Worm (Caenorhabditis elegans) whole organism, late embryonic: Measurements from ENCODE around the gene B0513.4.
A peak's percentile ranks its signal among the peaks of the same experiment; 100 is the strongest.

Experiments used
- C38D4.7 ChIP-seq: fragments of 200-800 bp; sonication (Bioruptor generic); optimal IDR thresholded peaks from 2 replicates; lab custom pipeline; 2018; ENCODE audit warnings: mild to moderate bottlenecking, missing genetic modification characterization, moderate library complexity, missing compliant biosample characterization
- F13H6.1 ChIP-seq: sonication (generic microtip); optimal IDR thresholded peaks from 2 replicates; lab custom pipeline; 2016; ENCODE audit warnings: missing genetic modification characterization, missing compliant biosample characterization
- K09A11.1 ChIP-seq: sonication (generic microtip); optimal IDR thresholded peaks from 2 replicates; lab custom pipeline; 2017; ENCODE audit warnings: antibody characterized with exemption, mild to moderate bottlenecking, missing genetic modification characterization, missing compliant biosample characterization; ENCODE audit not compliant: insufficient read depth
- Y22D7AL.16 ChIP-seq: sonication (generic microtip); optimal IDR thresholded peaks from 2 replicates; lab custom pipeline; 2016; ENCODE audit warnings: missing genetic modification characterization, missing compliant biosample characterization
- ceh-18 ChIP-seq: sonication (generic microtip); optimal IDR thresholded peaks from 2 replicates; lab custom pipeline; 2016; ENCODE audit warnings: missing genetic modification characterization, missing compliant biosample characterization
- ceh-19 ChIP-seq: fragments of 200-800 bp; sonication (Bioruptor generic); optimal IDR thresholded peaks from 2 replicates; lab custom pipeline; 2018; ENCODE audit warnings: mild to moderate bottlenecking, missing genetic modification characterization, missing compliant biosample characterization
- ceh-30 ChIP-seq: fragments of 150-350 bp; optimal IDR thresholded peaks from 2 replicates; lab custom pipeline; 2014; ENCODE audit warnings: missing biosample characterization, missing genetic modification characterization
- ceh-34 ChIP-seq: sonication (generic microtip); optimal IDR thresholded peaks from 2 replicates; lab custom pipeline; 2016; ENCODE audit warnings: mild to moderate bottlenecking, missing genetic modification characterization, missing compliant biosample characterization
- ceh-48 ChIP-seq: sonication (generic microtip); optimal IDR thresholded peaks from 2 replicates; lab custom pipeline; 2016; ENCODE audit warnings: missing genetic modification characterization, inconsistent platforms, missing compliant biosample characterization
- che-1 ChIP-seq: sonication (generic microtip); optimal IDR thresholded peaks from 2 replicates; lab custom pipeline; 2016; ENCODE audit warnings: mild to moderate bottlenecking, missing genetic modification characterization, missing compliant biosample characterization
- fax-1 ChIP-seq: sonication (generic microtip); optimal IDR thresholded peaks from 2 replicates; lab custom pipeline; 2016; ENCODE audit warnings: missing genotype, missing genetic modification characterization, missing compliant biosample characterization
- hlh-13 ChIP-seq: fragments of 200-800 bp; sonication (Bioruptor generic); optimal IDR thresholded peaks from 2 replicates; lab custom pipeline; 2018; ENCODE audit warnings: mild to moderate bottlenecking, missing genetic modification characterization, missing compliant biosample characterization
- hlh-30 ChIP-seq: sonication (generic microtip); optimal IDR thresholded peaks from 2 replicates; lab custom pipeline; 2017; ENCODE audit warnings: antibody characterized with exemption, missing genetic modification characterization, missing compliant biosample characterization; ENCODE audit not compliant: insufficient read depth
- hlh-6 ChIP-seq: sonication (generic microtip); optimal IDR thresholded peaks from 2 replicates; lab custom pipeline; 2016; ENCODE audit warnings: missing genotype, missing genetic modification characterization, missing compliant biosample characterization
- hlh-8 ChIP-seq: sonication (generic microtip); optimal IDR thresholded peaks from 2 replicates; lab custom pipeline; 2016; ENCODE audit warnings: missing genotype, missing genetic modification characterization, missing compliant biosample characterization
- lim-6 ChIP-seq: sonication (generic microtip); optimal IDR thresholded peaks from 2 replicates; lab custom pipeline; 2016; ENCODE audit warnings: missing genetic modification characterization, missing compliant biosample characterization
- lin-11 ChIP-seq: fragments of 200-800 bp; sonication (Bioruptor generic); optimal IDR thresholded peaks from 2 replicates; lab custom pipeline; 2018; ENCODE audit warnings: mild to moderate bottlenecking, missing genetic modification characterization, missing compliant biosample characterization
- madf-2 ChIP-seq: sonication (generic microtip); optimal IDR thresholded peaks from 2 replicates; lab custom pipeline; 2017; ENCODE audit warnings: missing genetic modification characterization, missing compliant biosample characterization
- nfya-1 ChIP-seq: sonication (generic microtip); optimal IDR thresholded peaks from 2 replicates; lab custom pipeline; 2017; ENCODE audit warnings: missing genetic modification characterization, mild to moderate bottlenecking, missing compliant biosample characterization, antibody characterized with exemption, moderate library complexity
- nhr-11 ChIP-seq: fragments of 150-350 bp; optimal IDR thresholded peaks from 2 replicates; lab custom pipeline; 2014; ENCODE audit warnings: missing biosample characterization, missing genetic modification characterization
- odd-2 ChIP-seq: sonication (generic microtip); optimal IDR thresholded peaks from 2 replicates; lab custom pipeline; 2017; ENCODE audit warnings: antibody characterized with exemption, mild to moderate bottlenecking, missing genetic modification characterization, missing compliant biosample characterization
- pag-3 ChIP-seq: sonication (generic microtip); optimal IDR thresholded peaks from 2 replicates; lab custom pipeline; 2016; ENCODE audit warnings: missing compliant biosample characterization, missing genetic modification characterization, borderline replicate concordance
- pat-9 ChIP-seq: fragments of 200-800 bp; sonication (Bioruptor generic); optimal IDR thresholded peaks from 2 replicates; lab custom pipeline; 2018; ENCODE audit warnings: mild to moderate bottlenecking, missing genetic modification characterization, moderate library complexity, missing compliant biosample characterization
- pqm-1 ChIP-seq: sonication (generic microtip); optimal IDR thresholded peaks from 2 replicates; lab custom pipeline; 2016; ENCODE audit warnings: missing genetic modification characterization, missing compliant biosample characterization
- ref-2 ChIP-seq: sonication (generic microtip); optimal IDR thresholded peaks from 2 replicates; lab custom pipeline; 2016; ENCODE audit warnings: missing genetic modification characterization, missing compliant biosample characterization
- sox-2 ChIP-seq: fragments of 200-800 bp; sonication (Bioruptor generic); IDR thresholded peaks from 2 replicates; pipeline ENCODE4 v1.3.6; 2022; ENCODE audit warnings: missing genetic modification reagents, missing genetic modification characterization, missing compliant biosample characterization
- syd-9 ChIP-seq: sonication (generic microtip); optimal IDR thresholded peaks from 2 replicates; lab custom pipeline; 2016; ENCODE audit warnings: mild to moderate bottlenecking, missing genetic modification characterization, moderate library complexity, missing compliant biosample characterization
- tbx-2 ChIP-seq: sonication (generic microtip); optimal IDR thresholded peaks from 2 replicates; lab custom pipeline; 2016; ENCODE audit warnings: missing genetic modification characterization, missing compliant biosample characterization
- tbx-7 ChIP-seq: sonication (generic microtip); optimal IDR thresholded peaks from 2 replicates; lab custom pipeline; 2016; ENCODE audit warnings: missing genotype, missing genetic modification characterization, missing compliant biosample characterization
- ttx-3 ChIP-seq: sonication (generic microtip); optimal IDR thresholded peaks from 2 replicates; lab custom pipeline; 2016; ENCODE audit warnings: missing genetic modification reagents, missing genetic modification characterization, missing compliant biosample characterization
- unc-42 ChIP-seq: sonication (generic microtip); optimal IDR thresholded peaks from 2 replicates; lab custom pipeline; 2016; ENCODE audit warnings: missing genotype, missing genetic modification characterization, missing compliant biosample characterization
- unc-86 ChIP-seq: sonication (generic microtip); optimal IDR thresholded peaks from 2 replicates; lab custom pipeline; 2016; ENCODE audit warnings: missing genetic modification characterization, missing compliant biosample characterization
- zip-5 ChIP-seq: sonication (generic microtip); optimal IDR thresholded peaks from 2 replicates; lab custom pipeline; 2016; ENCODE audit warnings: missing genetic modification characterization, missing compliant biosample characterization

Gene B0513.4

ce11 chrIV:13877707-13878106 is 2.2 kb upstream of the B0513.4 start (continued):
- TF ChIP-seq odd-2 (tag; lab: Kevin White, UChicago) (no peak), nhr-11 (tag; lab: Kevin White, UChicago) (no peak), hlh-6 (tag; lab: Kevin White, UChicago) (no peak), fax-1 (tag; lab: Kevin White, UChicago) (no peak), ref-2 (no peak), Y22D7AL.16 (tag; lab: Kevin White, UChicago) (no peak), C38D4.7 (GFP tag; lab: Kevin White, UChicago) (no peak), tbx-2 (tag; lab: Kevin White, UChicago) (peak; percentile 20), ttx-3 (tag; lab: Kevin White, UChicago) (no peak), zip-5 (tag; lab: Kevin White, UChicago) (no peak), lin-11 (tag; lab: Kevin White, UChicago) (no peak), ceh-18 (peak; percentile 51), ceh-48 (tag; lab: Kevin White, UChicago) (no peak), unc-42 (tag; lab: Kevin White, UChicago) (peak; percentile 59), pat-9 (tag; lab: Kevin White, UChicago) (no peak), lim-6 (tag; lab: Kevin White, UChicago) (no peak), hlh-8 (tag; lab: Kevin White, UChicago) (no peak), madf-2 (tag; lab: Kevin White, UChicago) (no peak)

- TF ChIP-seq F13H6.1 (tag; lab: Kevin White, UChicago) (no peak), C38D4.7 (GFP tag; lab: Kevin White, UChicago) (no peak), che-1 (tag; lab: Kevin White, UChicago) (no peak), nfya-1 (peak; percentile 39)
Measured at ce11 chrIV:13878123-13878522, 1.8 kb upstream of the B0513.4 start.

- TF ChIP-seq pqm-1 = no peak
- no peak for TF ChIP-seq zip-5 (tag; lab: Kevin White, UChicago)
- TF ChIP-seq nfya-1 = peak; percentile 64
Measured at ce11 chrIV:13878738-13879137, 1.2 kb upstream of the B0513.4 start.

- TF ChIP-seq ceh-48 (tag; lab: Kevin White, UChicago) (no peak), tbx-7 (no peak), ceh-30 (tag; lab: Kevin White, UChicago) (no peak), tbx-2 (tag; lab: Kevin White, UChicago) (no peak), unc-86 (tag; lab: Kevin White, UChicago) (no peak), K09A11.1 (tag; lab: Kevin White, UChicago) (no peak), ceh-19 (GFP tag; lab: Kevin White, UChicago) (no peak), syd-9 (tag; lab: Kevin White, UChicago) (no peak), hlh-13 (GFP tag; lab: Kevin White, UChicago) (no peak), sox-2 (no peak), hlh-6 (tag; lab: Kevin White, UChicago) (no peak), pag-3 (tag; lab: Kevin White, UChicago) (no peak), lin-11 (tag; lab: Kevin White, UChicago) (no peak)
Measured at ce11 chrIV:13880370-13880769, 419 bp downstream of the B0513.4 start.

- TF ChIP-seq ceh-34 (tag; lab: Kevin White, UChicago) (no peak), hlh-30 (peak; percentile 76)
Measured at ce11 chrIV:13880803-13881202, 852 bp downstream of the B0513.4 start.
